Worm (Caenorhabditis elegans): ENCODE results near the gene sfxn-1.3.
A peak's percentile ranks its signal among the peaks of the same experiment; 100 is the strongest.

Gene sfxn-1.3

DNA sequence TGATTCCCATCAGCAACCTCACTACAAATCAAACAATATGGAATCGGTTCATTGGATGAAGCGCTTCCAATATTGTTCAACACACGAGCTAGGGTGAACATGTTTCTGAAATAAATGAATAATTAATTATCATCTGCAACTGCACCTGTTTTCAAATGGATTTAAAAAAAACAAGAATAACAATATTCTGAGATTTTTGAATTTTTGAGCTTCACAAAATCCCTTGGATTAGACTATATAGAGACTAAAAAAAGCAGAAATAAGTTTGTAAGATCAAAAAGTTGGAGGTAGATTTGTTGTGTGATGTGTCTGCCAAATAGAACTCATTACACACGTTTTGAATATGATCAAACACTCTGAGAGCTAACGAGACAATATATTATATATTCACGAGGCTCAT lies 26.8 kb upstream of the sfxn-1.3 start, which contains the start of gene nhr-199:
Gene nhr-199, minus strand, starts transcription at position 101 of the 400 bp plus-strand sequence.
- TF ChIP-seq mxl-2 (GFP tag; conservative IDR thresholded peaks at IDR 0.05) (no peak), nhr-11 (tag; optimal IDR thresholded peaks at IDR 0.05) (no peak), lin-39 (tag; optimal IDR thresholded peaks at IDR 0.05) (no peak), aly-2 (tag; optimal IDR thresholded peaks at IDR 0.05) (no peak), mxl-3 (GFP tag; optimal IDR thresholded peaks at IDR 0.05) (no peak), hmg-1.1 (GFP tag; IDR thresholded peaks at IDR 0.05) (no peak), lin-38 (GFP tag; IDR thresholded peaks at IDR 0.05) (no peak), Y75B8A.6 (GFP tag; IDR thresholded peaks at IDR 0.05) (no peak), daf-8 (GFP tag; IDR thresholded peaks at IDR 0.05) (no peak), hlh-30 (tag; optimal IDR thresholded peaks at IDR 0.05; ENCODE audit: insufficient read depth) (no peak), ztf-11 (tag; optimal IDR thresholded peaks at IDR 0.05) (no peak), T20F7.1 (GFP tag; optimal IDR thresholded peaks at IDR 0.05) (no peak), skn-1 (tag; optimal IDR thresholded peaks at IDR 0.05) (no peak), gei-8 (GFP tag; optimal IDR thresholded peaks at IDR 0.05) (no peak), lin-15B (tag; optimal IDR thresholded peaks at IDR 0.05) (no peak), mdl-1 (tag; optimal IDR thresholded peaks at IDR 0.05) (no peak), F10B5.3 (tag; optimal IDR thresholded peaks at IDR 0.05) (no peak)

- TF ChIP-seq php-3 (GFP tag; IDR thresholded peaks at IDR 0.05) (no peak), aly-2 (tag; optimal IDR thresholded peaks at IDR 0.05) (no peak), unc-62 (GFP tag; optimal IDR thresholded peaks at IDR 0.05 in 1 of 2) (no peak), unc-62 (tag; optimal IDR thresholded peaks at IDR 0.05) (no peak), lim-7 (GFP tag; IDR thresholded peaks at IDR 0.05) (no peak), madf-9 (GFP tag; conservative IDR thresholded peaks at IDR 0.05) (no peak), lin-13 (GFP tag; optimal IDR thresholded peaks at IDR 0.05) (no peak), daf-19 (GFP tag; conservative IDR thresholded peaks at IDR 0.05) (no peak), Y48G9A.11 (GFP tag; IDR thresholded peaks at IDR 0.05) (no peak), lir-3 (tag; optimal IDR thresholded peaks at IDR 0.05) (no peak), mxl-3 (GFP tag; optimal IDR thresholded peaks at IDR 0.05) (no peak), D1046.2 (GFP tag; IDR thresholded peaks at IDR 0.05) (no peak), dmd-8 (GFP tag; IDR thresholded peaks at IDR 0.05) (no peak), Y105C5A.15 (GFP tag; IDR thresholded peaks at IDR 0.05) (no peak), arid-1 (GFP tag; conservative IDR thresholded peaks at IDR 0.05) (no peak), nhr-41 (GFP tag; IDR thresholded peaks at IDR 0.05) (no peak)
Observed at ce11 chrV:15702263-15702662, 24.4 kb upstream of the sfxn-1.3 start, which contains the start of gene nhr-53. Gene nhr-53, minus strand, starts transcription at chrV:15702363.

DNA sequence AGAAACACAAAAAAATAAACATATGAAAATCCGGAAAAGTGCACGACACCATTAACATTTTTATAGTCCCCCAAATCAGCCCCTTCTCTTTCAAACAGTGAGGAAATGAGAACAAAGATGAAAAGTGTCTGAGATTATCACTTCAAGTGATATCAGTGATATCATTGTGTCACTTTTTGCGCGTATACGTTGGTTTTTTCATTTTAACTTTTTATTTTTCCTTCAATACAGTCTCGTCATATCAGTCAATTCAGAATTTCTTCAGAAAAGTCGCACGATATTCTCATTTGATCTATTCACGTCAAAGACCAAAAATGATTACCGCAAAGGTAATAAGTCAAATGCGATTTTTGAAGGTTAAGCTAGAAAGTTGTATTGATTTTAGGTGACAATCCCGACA lies 21.9 kb upstream of the sfxn-1.3 start, which contains the start of gene twk-34:
Gene twk-34, plus strand, starts transcription at position 216 of the 400 bp plus-strand sequence.
- no peak for TF ChIP-seq lin-13 (GFP tag; optimal IDR thresholded peaks at IDR 0.05)
- TF ChIP-seq mxl-3 (GFP tag; optimal IDR thresholded peaks at IDR 0.05), result no peak
- no peak for TF ChIP-seq zip-2 (tag; optimal IDR thresholded peaks at IDR 0.05)
- TF ChIP-seq ama-1 (optimal IDR thresholded peaks at IDR 0.05), result no peak
- no peak for TF ChIP-seq T20F7.1 (GFP tag; optimal IDR thresholded peaks at IDR 0.05)
- TF ChIP-seq zag-1 (tag; optimal IDR thresholded peaks at IDR 0.05), result no peak
- no peak for TF ChIP-seq daf-12 (tag; optimal IDR thresholded peaks at IDR 0.05)
- no peak for TF ChIP-seq madf-5 (GFP tag; IDR thresholded peaks at IDR 0.05)
- TF ChIP-seq ctbp-1 (GFP tag; IDR thresholded peaks at IDR 0.05), result no peak
- no peak for TF ChIP-seq ceh-32 (tag; optimal IDR thresholded peaks at IDR 0.05; ENCODE audit: poor library complexity)
- no peak for TF ChIP-seq mep-1 (tag; optimal IDR thresholded peaks at IDR 0.05)
- no peak for TF ChIP-seq ZK546.5 (tag; optimal IDR thresholded peaks at IDR 0.05)
- TF ChIP-seq hlh-30 (tag; optimal IDR thresholded peaks at IDR 0.05; ENCODE audit: insufficient read depth), result no peak
- TF ChIP-seq hlh-11 (tag; optimal IDR thresholded peaks at IDR 0.05), result no peak
- peak; percentile 21; the same call in 1 of the 2 replicates for TF ChIP-seq dmd-6 (GFP tag; IDR thresholded peaks at IDR 0.05)
- peak; percentile 7 for TF ChIP-seq nhr-28 (tag; optimal IDR thresholded peaks at IDR 0.05)
